Worm (Caenorhabditis elegans) whole organism, L4 larva: ENCODE data around the gene Y41D4B.24.
A peak's percentile ranks its signal among the peaks of the same experiment; 100 is the strongest.

ENCODE experiments used
- D1046.2 ChIP-seq: fragments of 200-800 bp; sonication (Bioruptor generic); IDR thresholded peaks from 2 replicates; pipeline ENCODE4 v1.3.6; 2022; ENCODE audit warnings: missing genetic modification characterization, missing compliant biosample characterization
- F26F4.8 ChIP-seq: fragments of 200-800 bp; sonication (Bioruptor generic); conservative IDR thresholded peaks from 2 replicates; pipeline ENCODE4 v1.3.6; 2022; ENCODE audit warnings: missing genetic modification characterization, missing compliant biosample characterization
- F37D6.2 ChIP-seq: sonication (generic microtip); optimal IDR thresholded peaks from 2 replicates; lab custom pipeline; 2016; ENCODE audit warnings: mild to moderate bottlenecking, missing genetic modification characterization, missing compliant biosample characterization
- ZK546.5 ChIP-seq, 2 experiments: sonication (generic microtip); optimal IDR thresholded peaks; 2 replicates each; lab custom pipeline; 2017; ENCODE audit warnings: missing biosample characterization in 2 of 2, missing genetic modification characterization in 2 of 2
- aly-2 ChIP-seq: sonication (generic microtip); optimal IDR thresholded peaks from 2 replicates; lab custom pipeline; 2018; ENCODE audit warnings: missing biosample characterization, missing genetic modification characterization
- attf-4 ChIP-seq: sonication (generic microtip); optimal IDR thresholded peaks from 3 replicates; lab custom pipeline; 2017; ENCODE audit warnings: missing biosample characterization, missing genetic modification characterization
- ceh-20 ChIP-seq: fragments of 200-800 bp; sonication (Bioruptor generic); IDR thresholded peaks from 2 replicates; pipeline ENCODE4 v1.3.6; 2022; ENCODE audit warnings: missing genetic modification reagents, missing genetic modification characterization, missing compliant biosample characterization
- ceh-32 ChIP-seq: sonication (generic microtip); optimal IDR thresholded peaks from 2 replicates; lab custom pipeline; 2016; ENCODE audit warnings: mild to moderate bottlenecking, missing genetic modification characterization, missing compliant biosample characterization; ENCODE audit not compliant: poor library complexity
- ceh-44 ChIP-seq: fragments of 200-800 bp; sonication (Bioruptor generic); IDR thresholded peaks from 2 replicates; pipeline ENCODE4 v1.3.6; 2022; ENCODE audit warnings: missing genetic modification reagents, missing genetic modification characterization, missing compliant biosample characterization
- ceh-62 ChIP-seq: sonication (generic microtip); optimal IDR thresholded peaks from 2 replicates; lab custom pipeline; 2017; ENCODE audit warnings: missing biosample characterization, missing genetic modification characterization
- ctbp-1 ChIP-seq: fragments of 200-800 bp; sonication (Bioruptor generic); IDR thresholded peaks from 2 replicates; pipeline ENCODE4 v1.3.6; 2022; ENCODE audit warnings: missing genetic modification reagents, missing genetic modification characterization, missing compliant biosample characterization
- daf-12 ChIP-seq: fragments of 150-350 bp; optimal IDR thresholded peaks from 2 replicates; lab custom pipeline; 2014; ENCODE audit warnings: missing biosample characterization, missing genetic modification reagents, missing genetic modification characterization
- daf-19 ChIP-seq: fragments of 200-800 bp; sonication (Bioruptor generic); conservative IDR thresholded peaks from 2 replicates; pipeline ENCODE4 v1.3.6; 2022; ENCODE audit warnings: missing genetic modification characterization, missing compliant biosample characterization
- daf-8 ChIP-seq: fragments of 200-800 bp; sonication (Bioruptor generic); IDR thresholded peaks from 2 replicates; pipeline ENCODE4 v1.3.6; 2022; ENCODE audit warnings: missing genetic modification characterization, missing compliant biosample characterization
- dpl-1 ChIP-seq: fragments of 150-350 bp; optimal IDR thresholded peaks from 2 replicates; lab custom pipeline; 2014; ENCODE audit warnings: missing biosample characterization, missing genetic modification reagents, missing genetic modification characterization
- dve-1 ChIP-seq: sonication (generic microtip); optimal IDR thresholded peaks from 2 replicates; lab custom pipeline; 2017; ENCODE audit warnings: antibody characterized with exemption, mild to moderate bottlenecking, missing genetic modification characterization, missing compliant biosample characterization; ENCODE audit not compliant: insufficient read depth
- egl-27 ChIP-seq: sonication (generic microtip); optimal IDR thresholded peaks from 3 replicates; lab custom pipeline; 2017; ENCODE audit warnings: missing biosample characterization, missing genetic modification reagents, missing genetic modification characterization
- fkh-10 ChIP-seq: fragments of 150-350 bp; optimal IDR thresholded peaks from 2 replicates; lab custom pipeline; 2014; ENCODE audit warnings: missing biosample characterization, missing genetic modification reagents, missing genetic modification characterization
- fos-1 ChIP-seq: fragments of 150-350 bp; optimal IDR thresholded peaks from 2 replicates; lab custom pipeline; 2014; ENCODE audit warnings: missing biosample characterization, missing genetic modification characterization
- hlh-11 ChIP-seq: fragments of 200-800 bp; sonication (Bioruptor generic); optimal IDR thresholded peaks from 2 replicates; lab custom pipeline; 2018; ENCODE audit warnings: mild to moderate bottlenecking, missing genetic modification characterization, missing compliant biosample characterization
- hlh-30 ChIP-seq: sonication (generic microtip); optimal IDR thresholded peaks from 2 replicates; lab custom pipeline; 2017; ENCODE audit warnings: antibody characterized with exemption, mild to moderate bottlenecking, missing genetic modification characterization, missing compliant biosample characterization; ENCODE audit not compliant: insufficient read depth
- hmg-1.1 ChIP-seq: fragments of 200-800 bp; sonication (Bioruptor generic); IDR thresholded peaks from 2 replicates; pipeline ENCODE4 v1.3.6; 2022; ENCODE audit warnings: missing genetic modification reagents, missing genetic modification characterization, missing compliant biosample characterization
- lim-7 ChIP-seq: fragments of 200-800 bp; sonication (Bioruptor generic); IDR thresholded peaks from 2 replicates; pipeline ENCODE4 v1.3.6; 2022; ENCODE audit warnings: missing genetic modification characterization, missing compliant biosample characterization
- lin-1 ChIP-seq: fragments of 200-800 bp; sonication (Bioruptor generic); IDR thresholded peaks from 2 replicates; pipeline ENCODE4 v1.3.6; 2022; ENCODE audit warnings: missing genetic modification reagents, missing genetic modification characterization, missing compliant biosample characterization
- lin-13 ChIP-seq: fragments of 150-350 bp; optimal IDR thresholded peaks from 2 replicates; lab custom pipeline; 2014; ENCODE audit warnings: missing biosample characterization, missing genetic modification reagents, missing genetic modification characterization
- lin-15B ChIP-seq: fragments of 150-350 bp; sonication (generic microtip); optimal IDR thresholded peaks from 3 replicates; lab custom pipeline; 2014; ENCODE audit warnings: missing biosample characterization, missing genetic modification characterization
- lin-38 ChIP-seq: fragments of 200-800 bp; sonication (Bioruptor generic); IDR thresholded peaks from 2 replicates; pipeline ENCODE4 v1.3.6; 2022; ENCODE audit warnings: missing genetic modification reagents, missing genetic modification characterization, missing compliant biosample characterization
- madf-9 ChIP-seq: fragments of 200-800 bp; sonication (Bioruptor generic); conservative IDR thresholded peaks from 2 replicates; pipeline ENCODE4 v1.3.6; 2022; ENCODE audit warnings: missing genetic modification reagents, missing genetic modification characterization, missing compliant biosample characterization
- mdt-29 ChIP-seq: fragments of 200-800 bp; sonication (Bioruptor generic); IDR thresholded peaks from 2 replicates; pipeline ENCODE4 v1.3.6; 2022; ENCODE audit warnings: missing genetic modification reagents, missing genetic modification characterization, missing compliant biosample characterization
- mxl-2 ChIP-seq: fragments of 200-800 bp; sonication (Bioruptor generic); conservative IDR thresholded peaks from 2 replicates; pipeline ENCODE4 v1.3.6; 2022; ENCODE audit warnings: missing genetic modification reagents, missing genetic modification characterization, missing compliant biosample characterization
- mxl-3 ChIP-seq: fragments of 200-800 bp; sonication (Bioruptor generic); optimal IDR thresholded peaks from 2 replicates; lab custom pipeline; 2018; ENCODE audit warnings: mild to moderate bottlenecking, missing genetic modification characterization, missing compliant biosample characterization
- nhr-11 ChIP-seq: fragments of 150-350 bp; optimal IDR thresholded peaks from 2 replicates; lab custom pipeline; 2014; ENCODE audit warnings: missing biosample characterization, missing genetic modification characterization
- nhr-111 ChIP-seq: fragments of 200-800 bp; sonication (Bioruptor generic); optimal IDR thresholded peaks from 2 replicates; lab custom pipeline; 2018; ENCODE audit warnings: mild to moderate bottlenecking, missing genetic modification characterization, missing compliant biosample characterization
- nhr-25 ChIP-seq: sonication (generic microtip); optimal IDR thresholded peaks from 2 replicates; lab custom pipeline; 2017; ENCODE audit warnings: missing genetic modification characterization, mild to moderate bottlenecking, missing compliant biosample characterization, antibody characterized with exemption, moderate library complexity, borderline replicate concordance; ENCODE audit not compliant: insufficient read depth
- nhr-28 ChIP-seq: fragments of 150-350 bp; optimal IDR thresholded peaks from 2 replicates; lab custom pipeline; 2014; ENCODE audit warnings: missing biosample characterization, missing genetic modification characterization
- nhr-41 ChIP-seq: fragments of 200-800 bp; sonication (Bioruptor generic); IDR thresholded peaks from 2 replicates; pipeline ENCODE4 v1.3.6; 2022; ENCODE audit warnings: missing genetic modification reagents, missing genetic modification characterization, missing compliant biosample characterization
- nhr-42 ChIP-seq: fragments of 200-800 bp; sonication (Bioruptor generic); IDR thresholded peaks from 2 replicates; pipeline ENCODE4 v1.3.6; 2022; ENCODE audit warnings: missing genetic modification characterization, missing compliant biosample characterization
- nhr-6 ChIP-seq: fragments of 150-350 bp; optimal IDR thresholded peaks from 2 replicates; lab custom pipeline; 2014; ENCODE audit warnings: missing biosample characterization, missing genetic modification characterization
- nhr-76 ChIP-seq: fragments of 150-350 bp; optimal IDR thresholded peaks from 2 replicates; lab custom pipeline; 2014; ENCODE audit warnings: missing biosample characterization, missing genetic modification characterization
- pha-4 ChIP-seq, 2 experiments: fragments of 150-350 bp in 1 of 2; fragments of 200-800 bp in 1 of 2; sonication (Bioruptor generic) in 1 of 2; IDR thresholded peaks in 1 of 2; optimal IDR thresholded peaks in 1 of 2; 2 replicates each; pipeline versions ENCODE4 v1.3.6 to Lab custom; 2014 to 2022; ENCODE audit warnings: missing genetic modification characterization in 2 of 2, missing genetic modification reagents in 2 of 2, missing biosample characterization in 1 of 2, missing compliant biosample characterization in 1 of 2
- php-3 ChIP-seq: fragments of 200-800 bp; sonication (Bioruptor generic); IDR thresholded peaks from 2 replicates; pipeline ENCODE4 v1.3.6; 2022; ENCODE audit warnings: missing genetic modification reagents, missing genetic modification characterization, missing compliant biosample characterization
- pqm-1 ChIP-seq: sonication (generic microtip); optimal IDR thresholded peaks from 2 replicates; lab custom pipeline; 2017; ENCODE audit warnings: missing biosample characterization, missing genetic modification characterization
- rbr-2 ChIP-seq: sonication (generic microtip); optimal IDR thresholded peaks from 2 replicates; lab custom pipeline; 2016; ENCODE audit warnings: missing genotype, missing genetic modification characterization, missing compliant biosample characterization
- set-16 ChIP-seq: fragments of 200-800 bp; sonication (Bioruptor generic); IDR thresholded peaks from 2 replicates; pipeline ENCODE4 v1.3.6; 2022; ENCODE audit warnings: missing genetic modification reagents, missing genetic modification characterization, missing compliant biosample characterization
- skn-1 ChIP-seq: fragments of 150-350 bp; optimal IDR thresholded peaks from 2 replicates; lab custom pipeline; 2014; ENCODE audit warnings: missing biosample characterization, missing genetic modification characterization
- snpc-1.2 ChIP-seq: fragments of 200-800 bp; sonication (Bioruptor generic); IDR thresholded peaks from 2 replicates; pipeline ENCODE4 v1.3.6; 2022; ENCODE audit warnings: missing genetic modification reagents, missing genetic modification characterization, missing compliant biosample characterization
- spr-1 ChIP-seq: sonication (generic microtip); optimal IDR thresholded peaks from 2 replicates; lab custom pipeline; 2016; ENCODE audit warnings: mild to moderate bottlenecking, missing genetic modification characterization, missing compliant biosample characterization
- tag-97 ChIP-seq: fragments of 200-800 bp; sonication (Bioruptor generic); IDR thresholded peaks from 2 replicates; pipeline ENCODE4 v1.3.6; 2022; ENCODE audit warnings: missing genetic modification characterization, missing compliant biosample characterization
- tra-1 ChIP-seq: fragments of 200-800 bp; sonication (Bioruptor generic); IDR thresholded peaks from 2 replicates; pipeline ENCODE4 v1.3.6; 2022; ENCODE audit warnings: missing genetic modification reagents, missing genetic modification characterization, missing compliant biosample characterization
- unc-130 ChIP-seq: sonication (generic microtip); optimal IDR thresholded peaks from 2 replicates; lab custom pipeline; 2016; ENCODE audit warnings: missing genetic modification reagents, missing genetic modification characterization, missing compliant biosample characterization
- ztf-11 ChIP-seq: fragments of 150-350 bp; optimal IDR thresholded peaks from 2 replicates; lab custom pipeline; 2014; ENCODE audit warnings: missing biosample characterization, missing genetic modification characterization
- ztf-7 ChIP-seq: fragments of 150-350 bp; optimal IDR thresholded peaks from 2 replicates; lab custom pipeline; 2014; ENCODE audit warnings: missing biosample characterization, missing genetic modification characterization

Y41D4B.24 gene

ce11 chrIV:1655312-1655711, 26.7 kb downstream of the Y41D4B.24 start (continued):
- TF ChIP-seq mxl-3 (GFP tag; lab: Kevin White, UChicago) (peak; percentile 66), lin-15B (tag; lab: Kevin White, UChicago) (no peak), lin-1 (no peak), nhr-25 (tag; lab: Kevin White, UChicago) (no peak), attf-4 (tag; lab: Kevin White, UChicago) (no peak), nhr-6 (no peak), mdt-29 (GFP tag; lab: Robert Waterston, UW) (no peak), F37D6.2 (tag; lab: Kevin White, UChicago) (no peak), F26F4.8 (GFP tag; lab: Robert Waterston, UW) (no peak), ZK546.5 (tag; optimal IDR thresholded peaks at IDR 0.05; lab: Kevin White, UChicago) (no peak), ceh-32 (tag; lab: Kevin White, UChicago) (no peak), fkh-10 (no peak), aly-2 (tag; lab: Kevin White, UChicago) (no peak), lin-38 (GFP tag; lab: Robert Waterston, UW) (no peak), tra-1 (GFP tag; lab: Robert Waterston, UW) (no peak), ctbp-1 (GFP tag; lab: Robert Waterston, UW) (no peak), skn-1 (tag; lab: Kevin White, UChicago) (no peak), lim-7 (GFP tag; lab: Robert Waterston, UW) (no peak), hmg-1.1 (GFP tag; lab: Robert Waterston, UW) (0 out of 2 replicates have a peak, but pooled peaks have one; percentile 26), D1046.2 (GFP tag; lab: Robert Waterston, UW) (no peak), daf-12 (tag; lab: Kevin White, UChicago) (no peak), lin-13 (GFP tag; lab: Kevin White, UChicago) (no peak), ceh-20 (GFP tag; lab: Robert Waterston, UW) (no peak), rbr-2 (tag; lab: Kevin White, UChicago) (no peak), hlh-30 (peak; percentile 68), nhr-28 (tag; lab: Kevin White, UChicago) (peak; percentile 87), ztf-11 (tag; lab: Kevin White, UChicago) (no peak), daf-8 (GFP tag; lab: Robert Waterston, UW) (no peak), php-3 (GFP tag; lab: Robert Waterston, UW) (no peak), nhr-42 (no peak), spr-1 (tag; lab: Kevin White, UChicago) (no peak), hlh-11 (peak; percentile 70), pha-4 (GFP tag; IDR thresholded peaks at IDR 0.05; lab: Robert Waterston, UW) (no peak), pha-4 (tag; optimal IDR thresholded peaks at IDR 0.05; lab: Kevin White, UChicago) (no peak), snpc-1.2 (no peak), dve-1 (tag; lab: Kevin White, UChicago) (peak; percentile 65), mxl-2 (GFP tag; lab: Robert Waterston, UW) (no peak), nhr-76 (no peak), tag-97 (GFP tag; lab: Robert Waterston, UW) (no peak), ztf-7 (tag; lab: Kevin White, UChicago) (no peak), ceh-44 (GFP tag; lab: Robert Waterston, UW) (no peak), madf-9 (GFP tag; lab: Robert Waterston, UW) (no peak), pqm-1 (tag; lab: Kevin White, UChicago) (no peak), nhr-111 (GFP tag; lab: Kevin White, UChicago) (no peak), nhr-11 (tag; lab: Kevin White, UChicago) (no peak), set-16 (GFP tag; lab: Robert Waterston, UW) (no peak), fos-1 (tag; lab: Kevin White, UChicago) (no peak), unc-130 (no peak), nhr-41 (GFP tag; lab: Robert Waterston, UW) (no peak), egl-27 (tag; lab: Kevin White, UChicago) (no peak), ceh-62 (tag; lab: Kevin White, UChicago) (no peak), daf-19 (GFP tag; lab: Robert Waterston, UW) (no peak), dpl-1 (GFP tag; lab: Kevin White, UChicago) (no peak)
